Fruit fly (Drosophila melanogaster) whole organism, embryonic: ENCODE measurements around the gene CG42489.

Experiments used
- CG10959 ChIP-seq: fragments of 200-800 bp; sonication (Bioruptor generic); IDR thresholded peaks from 2 replicates; pipeline ENCODE4 v1.3.6; 2022; ENCODE audit warnings: missing biosample characterization, missing genetic modification characterization
- CG11398 ChIP-seq: fragments of 200-800 bp; sonication (Bioruptor generic); optimal IDR thresholded peaks from 2 replicates; lab custom pipeline; 2016; ENCODE audit warnings: missing biosample characterization, missing genetic modification characterization
- CG12071 ChIP-seq: fragments of 200-800 bp; sonication (Bioruptor generic); optimal IDR thresholded peaks from 3 replicates; lab custom pipeline; 2018; ENCODE audit warnings: missing biosample characterization, mild to moderate bottlenecking, missing genetic modification characterization
- CG13287 ChIP-seq: fragments of 200-800 bp; sonication (Bioruptor generic); IDR thresholded peaks from 2 replicates; pipeline ENCODE4 v1.3.6; 2022; ENCODE audit warnings: missing biosample characterization, missing genetic modification characterization; ENCODE audit not compliant: partially characterized antibody
- CG16779 ChIP-seq: fragments of 200-800 bp; sonication (Bioruptor generic); IDR thresholded peaks from 2 replicates; pipeline ENCODE4 v1.3.6; 2022; ENCODE audit warnings: missing biosample characterization, missing genetic modification characterization
- CG2120 ChIP-seq: fragments of 200-800 bp; sonication (Bioruptor generic); optimal IDR thresholded peaks from 3 replicates; lab custom pipeline; 2016; ENCODE audit warnings: missing biosample characterization, missing genetic modification characterization
- CG3065 ChIP-seq: fragments of 200-800 bp; sonication (Bioruptor generic); optimal IDR thresholded peaks from 2 replicates; lab custom pipeline; 2016; ENCODE audit warnings: missing biosample characterization, missing genetic modification characterization
- CG32767 ChIP-seq: fragments of 200-800 bp; sonication (Bioruptor generic); IDR thresholded peaks from 2 replicates; pipeline ENCODE4 v1.3.6; 2022; ENCODE audit warnings: missing biosample characterization, missing genetic modification characterization
- CG33213 ChIP-seq: fragments of 200-800 bp; sonication (Bioruptor generic); optimal IDR thresholded peaks from 3 replicates; lab custom pipeline; 2016; ENCODE audit warnings: missing biosample characterization, missing genetic modification characterization
- CG34422 ChIP-seq: fragments of 200-800 bp; sonication (Bioruptor generic); IDR thresholded peaks from 3 replicates; pipeline ENCODE4 v1.3.6; 2022; ENCODE audit warnings: missing biosample characterization, missing genetic modification characterization
- CG3847 ChIP-seq: fragments of 200-800 bp; sonication (Bioruptor generic); IDR thresholded peaks from 2 replicates; pipeline ENCODE4 v1.3.6; 2022; ENCODE audit warnings: missing biosample characterization, missing genetic modification characterization
- CG43689 ChIP-seq: fragments of 200-800 bp; sonication (Bioruptor generic); IDR thresholded peaks from 2 replicates; pipeline ENCODE4 v1.3.6; 2022; ENCODE audit warnings: missing biosample characterization, missing genetic modification characterization
- CG4404 ChIP-seq: fragments of 200-800 bp; sonication (Bioruptor generic); IDR thresholded peaks from 2 replicates; pipeline ENCODE4 v1.3.6; 2022; ENCODE audit warnings: missing biosample characterization, missing genetic modification characterization
- CG4730 ChIP-seq: fragments of 200-800 bp; sonication (Bioruptor generic); IDR thresholded peaks from 2 replicates; pipeline ENCODE4 v1.3.6; 2022; ENCODE audit warnings: missing biosample characterization, missing genetic modification characterization
- CG6791 ChIP-seq: fragments of 200-800 bp; sonication (Bioruptor generic); IDR thresholded peaks from 3 replicates; pipeline ENCODE4 v1.3.6; 2022; ENCODE audit warnings: missing biosample characterization, missing genetic modification characterization; ENCODE audit not compliant: partially characterized antibody
- CG9817 ChIP-seq: fragments of 200-800 bp; sonication (Bioruptor generic); optimal IDR thresholded peaks from 2 replicates; lab custom pipeline; 2018; ENCODE audit warnings: missing biosample characterization, mild to moderate bottlenecking, missing genetic modification characterization, moderate library complexity
- CrebB ChIP-seq: fragments of 200-800 bp; sonication (Bioruptor generic); optimal IDR thresholded peaks from 3 replicates; lab custom pipeline; 2018; ENCODE audit warnings: missing biosample characterization, mild to moderate bottlenecking, missing genetic modification characterization
- ERR ChIP-seq: fragments of 200-800 bp; sonication (Bioruptor generic); optimal IDR thresholded peaks from 2 replicates; lab custom pipeline; 2016; ENCODE audit warnings: missing biosample characterization, missing genetic modification characterization
- Elba2 ChIP-seq: fragments of 200-800 bp; sonication (Bioruptor generic); optimal IDR thresholded peaks from 3 replicates; lab custom pipeline; 2016; ENCODE audit warnings: missing biosample characterization, missing genetic modification characterization
- Ets65A ChIP-seq: fragments of 200-800 bp; sonication (Bioruptor generic); peaks from one replicate; lab custom pipeline; 2016; ENCODE audit warnings: missing biosample characterization, missing genetic modification characterization
- HLH54F ChIP-seq: fragments of 200-800 bp; sonication (Bioruptor generic); optimal IDR thresholded peaks from 3 replicates; lab custom pipeline; 2016; ENCODE audit warnings: missing biosample characterization, missing genetic modification characterization
- HmgZ ChIP-seq: fragments of 200-800 bp; sonication (Bioruptor generic); optimal IDR thresholded peaks from 2 replicates; lab custom pipeline; 2018; ENCODE audit warnings: missing biosample characterization, mild to moderate bottlenecking, missing genetic modification characterization
- Max ChIP-seq: fragments of 200-800 bp; sonication (Bioruptor generic); optimal IDR thresholded peaks from 2 replicates; lab custom pipeline; 2016; ENCODE audit warnings: missing biosample characterization, mild to moderate bottlenecking, missing genetic modification characterization
- Med ChIP-seq: fragments of 200-800 bp; sonication (Bioruptor generic); peaks from one replicate; lab custom pipeline; 2016; ENCODE audit warnings: missing biosample characterization, missing genetic modification characterization, mild to moderate bottlenecking, inconsistent platforms, moderate library complexity
- Trl ChIP-seq, 3 experiments: fragments of >200 bp in 2 of 3; fragments of 200-800 bp in 1 of 3; sonication (Bioruptor generic) in 1 of 3; optimal IDR thresholded peaks; 2 replicates in 1 of 3; 3 replicates in 2 of 3; lab custom pipeline; 2016 to 2017; ENCODE audit warnings: missing biosample characterization in 1 of 3, missing genetic modification characterization in 1 of 3
- amos ChIP-seq: fragments of 200-800 bp; sonication (Bioruptor generic); IDR thresholded peaks from 2 replicates; pipeline ENCODE4 v1.3.6; 2022; ENCODE audit warnings: missing biosample characterization, missing genetic modification characterization; ENCODE audit not compliant: partially characterized antibody
- ato ChIP-seq: fragments of 200-800 bp; sonication (Bioruptor generic); IDR thresholded peaks from 2 replicates; pipeline ENCODE4 v1.3.6; 2022; ENCODE audit warnings: missing biosample characterization, missing genetic modification characterization; ENCODE audit not compliant: partially characterized antibody
- bsh ChIP-seq, 2 experiments: fragments of 200-800 bp; sonication (Bioruptor generic); optimal IDR thresholded peaks; 2 replicates each; lab custom pipeline; 2017 to 2018; ENCODE audit warnings: mild to moderate bottlenecking in 2 of 2, missing biosample characterization in 2 of 2, missing genetic modification characterization in 2 of 2, moderate library complexity in 1 of 2
- chn ChIP-seq: fragments of 200-800 bp; sonication (Bioruptor generic); optimal IDR thresholded peaks from 2 replicates; lab custom pipeline; 2016; ENCODE audit warnings: missing biosample characterization, missing genetic modification characterization
- en ChIP-seq: fragments of 200-800 bp; sonication (Bioruptor generic); optimal IDR thresholded peaks from 2 replicates; lab custom pipeline; 2016; ENCODE audit warnings: missing biosample characterization, missing genetic modification characterization
- gsb ChIP-seq: fragments of 200-800 bp; sonication (Bioruptor generic); IDR thresholded peaks from 2 replicates; pipeline ENCODE4 v1.3.6; 2022; ENCODE audit warnings: missing biosample characterization, missing genetic modification characterization
- hkb ChIP-seq, 2 experiments: fragments of 200-800 bp in 1 of 2; fragments of >200 bp in 1 of 2; sonication (Bioruptor generic) in 1 of 2; IDR thresholded peaks in 1 of 2; optimal IDR thresholded peaks in 1 of 2; 2 replicates each; pipeline versions ENCODE4 v1.3.6 to Lab custom; 2017 to 2022; ENCODE audit warnings: missing biosample characterization in 1 of 2, missing genetic modification characterization in 1 of 2
- lab ChIP-seq: fragments of 200-800 bp; sonication (Bioruptor generic); optimal IDR thresholded peaks from 3 replicates; lab custom pipeline; 2017; ENCODE audit warnings: missing biosample characterization, missing genetic modification characterization, mild to moderate bottlenecking, moderate library complexity, missing genetic modification reagents
- lbe ChIP-seq: fragments of 200-800 bp; sonication (Bioruptor generic); optimal IDR thresholded peaks from 2 replicates; lab custom pipeline; 2016; ENCODE audit warnings: missing biosample characterization, mild to moderate bottlenecking, missing genetic modification characterization
- nom ChIP-seq: fragments of 200-800 bp; sonication (Bioruptor generic); optimal IDR thresholded peaks from 2 replicates; lab custom pipeline; 2017; ENCODE audit warnings: missing biosample characterization, missing genetic modification characterization, mild to moderate bottlenecking, moderate library complexity, missing genetic modification reagents
- org-1 ChIP-seq: fragments of 200-800 bp; sonication (Bioruptor generic); optimal IDR thresholded peaks from 2 replicates; lab custom pipeline; 2017; ENCODE audit warnings: missing biosample characterization, missing genetic modification characterization
- p53 ChIP-seq: fragments of 200-800 bp; sonication (Bioruptor generic); optimal IDR thresholded peaks from 2 replicates; lab custom pipeline; 2016; ENCODE audit warnings: missing biosample characterization, missing genetic modification characterization
- pb ChIP-seq: fragments of 200-800 bp; sonication (Bioruptor generic); optimal IDR thresholded peaks from 3 replicates; lab custom pipeline; 2016; ENCODE audit warnings: missing biosample characterization, missing genetic modification characterization
- sc ChIP-seq, 3 experiments: fragments of >200 bp in 2 of 3; fragments of 200-800 bp in 1 of 3; sonication (Bioruptor generic) in 1 of 3; optimal IDR thresholded peaks; 2 replicates in 2 of 3; 3 replicates in 1 of 3; lab custom pipeline; 2017; ENCODE audit warnings: mild to moderate bottlenecking in 1 of 3, missing biosample characterization in 1 of 3, missing genetic modification characterization in 1 of 3, missing genetic modification reagents in 1 of 3
- sens ChIP-seq: fragments of 200-800 bp; sonication (Bioruptor generic); peaks from one replicate; lab custom pipeline; 2016; ENCODE audit warnings: missing biosample characterization, missing genetic modification characterization
- seq ChIP-seq: fragments of 200-800 bp; sonication (Bioruptor generic); IDR thresholded peaks from 2 replicates; pipeline ENCODE4 v1.3.6; 2022; ENCODE audit warnings: missing biosample characterization, missing genetic modification characterization
- ssp ChIP-seq: fragments of 200-800 bp; sonication (Bioruptor generic); IDR thresholded peaks from 2 replicates; pipeline ENCODE4 v1.3.6; 2022; ENCODE audit warnings: missing biosample characterization, missing genetic modification characterization
- sug ChIP-seq: fragments of 200-800 bp; optimal IDR thresholded peaks from 2 replicates; lab custom pipeline; 2019; ENCODE audit warnings: missing biosample characterization, mild to moderate bottlenecking, missing genetic modification characterization, moderate library complexity
- tna ChIP-seq: fragments of 200-800 bp; sonication (Bioruptor generic); IDR thresholded peaks from 2 replicates; pipeline ENCODE4 v1.3.6; 2022; ENCODE audit warnings: missing biosample characterization, missing genetic modification characterization; ENCODE audit not compliant: partially characterized antibody
- unpg ChIP-seq: fragments of 200-800 bp; sonication (Bioruptor generic); optimal IDR thresholded peaks from 3 replicates; lab custom pipeline; 2018; ENCODE audit warnings: missing biosample characterization, mild to moderate bottlenecking, missing genetic modification characterization, moderate library complexity
- zfh2 ChIP-seq: fragments of 200-800 bp; sonication (Bioruptor generic); optimal IDR thresholded peaks from 2 replicates; lab custom pipeline; 2016; ENCODE audit warnings: missing biosample characterization, missing genetic modification characterization

The CG42489 gene

DNA sequence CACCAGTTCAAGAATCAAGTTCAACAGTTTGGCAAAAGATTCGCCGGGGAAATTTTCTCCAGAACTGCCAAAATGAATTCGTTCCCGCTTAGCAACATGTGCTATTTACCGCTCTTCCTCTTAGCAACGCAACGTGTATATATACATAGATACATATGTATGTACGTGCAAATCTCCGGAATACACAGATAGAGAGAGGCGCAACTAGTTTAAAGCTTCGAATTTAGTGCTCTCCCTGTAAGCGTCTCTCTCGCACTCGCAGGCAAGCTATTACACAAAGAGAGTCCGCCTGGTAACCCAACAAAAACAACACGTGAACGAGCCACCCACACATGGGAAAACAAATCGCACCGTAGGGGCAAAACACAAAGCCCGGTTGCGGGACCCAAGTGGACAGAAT lies 4.1 kb upstream of the CG42489 start (continued):
- TF ChIP-seq CG32767 (GFP tag; lab: Robert Waterston, UW) (0 out of 2 replicates have a peak, but pooled peaks have one; percentile 11), chn (GFP tag; lab: Kevin White, UChicago) (no peak), lab (GFP tag; lab: Kevin White, UChicago) (no peak), seq (GFP tag; lab: Robert Waterston, UW) (no peak), CG2120 (GFP tag; lab: Kevin White, UChicago) (no peak)

DNA sequence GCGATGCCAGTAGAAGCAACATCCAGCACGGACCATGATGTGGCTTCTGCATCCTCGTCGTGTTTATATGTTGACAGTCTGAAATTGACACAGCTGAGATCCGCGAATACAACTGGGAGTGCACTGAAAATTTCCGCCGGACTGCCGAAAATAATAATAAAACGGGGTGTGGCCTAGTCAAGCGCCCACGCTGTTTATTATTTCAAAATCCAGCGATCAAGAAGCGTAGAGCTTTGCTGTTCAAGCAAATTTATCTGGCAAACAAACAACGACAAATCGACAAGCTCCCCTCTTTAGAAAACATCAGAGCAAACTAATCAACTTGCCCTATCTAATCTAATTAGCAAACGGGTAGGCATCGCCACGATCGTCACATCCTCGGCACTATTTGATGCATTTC lies 508 bp downstream of the CG42489 start:
- no peak for TF ChIP-seq ato (GFP tag; lab: Robert Waterston, UW)
- TF ChIP-seq Med (GFP tag; lab: Kevin White, UChicago) = peak; percentile 75
- no peak for TF ChIP-seq hkb (optimal IDR thresholded peaks at IDR 0.05; lab: Kevin White, UChicago)
- no peak for TF ChIP-seq hkb (GFP tag; IDR thresholded peaks at IDR 0.05; lab: Robert Waterston, UW)
- TF ChIP-seq sens (GFP tag; lab: Kevin White, UChicago) = peak; percentile 53
- no peak for TF ChIP-seq CG12071 (GFP tag; lab: Kevin White, UChicago)
- TF ChIP-seq CG33213 (GFP tag; lab: Kevin White, UChicago) = no peak
- TF ChIP-seq gsb = 0 out of 2 replicates have a peak, but pooled peaks have one; percentile 29
- TF ChIP-seq Ets65A (GFP tag; lab: Kevin White, UChicago) = peak; percentile 71

DNA sequence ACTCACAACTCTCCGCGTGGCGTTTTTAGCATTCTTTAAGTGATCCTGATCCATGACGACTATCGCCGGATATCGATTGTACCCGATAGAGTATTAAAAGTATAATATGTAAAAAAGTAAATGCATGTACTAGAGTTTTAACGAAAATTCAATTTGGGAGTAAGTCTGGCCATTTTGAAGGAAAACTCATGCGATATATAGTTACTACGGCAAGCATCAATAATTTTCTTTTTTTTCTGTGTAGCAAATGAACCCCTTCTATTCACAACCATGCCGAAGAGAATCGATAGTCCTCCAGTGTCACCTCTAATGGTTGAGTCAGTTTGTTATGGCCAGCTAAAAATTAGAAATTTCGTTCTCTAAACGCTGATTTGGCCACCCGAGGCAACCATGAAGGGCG lies 1.8 kb downstream of the CG42489 start, which contains the start of the genes Sys1 and Dhod:
Gene Sys1 (plus strand): TSS at position 91 of the 400 bp plus-strand sequence.
Gene Dhod (minus strand): TSS at position 186 of the 400 bp plus-strand sequence.
- TF ChIP-seq CrebB = no peak
- TF ChIP-seq unpg (GFP tag; lab: Kevin White, UChicago) = peak; percentile 40
- TF ChIP-seq CG9817 (tag; lab: Kevin White, UChicago) = peak; percentile 56
- TF ChIP-seq nom (GFP tag; lab: Kevin White, UChicago) = peak; percentile 12
- peak; percentile 58 for TF ChIP-seq ssp (GFP tag; lab: Robert Waterston, UW)
- TF ChIP-seq Elba2 (GFP tag; lab: Kevin White, UChicago) = no peak
- peak in 1 of 2 experiments; percentile 53 for TF ChIP-seq bsh (GFP tag; optimal IDR thresholded peaks at IDR 0.05; lab: Kevin White, UChicago)
- peak; percentile 74 for TF ChIP-seq HLH54F
- TF ChIP-seq CG34422 = peak; percentile 85; the same call in 2 of the 3 replicates
- TF ChIP-seq sug = peak; percentile 68
- TF ChIP-seq org-1 = no peak
- TF ChIP-seq CG11398 (GFP tag; lab: Kevin White, UChicago) = peak; percentile 43
- no peak for TF ChIP-seq en (GFP tag; lab: Kevin White, UChicago)
- peak; percentile 90 for TF ChIP-seq CG13287
- no peak for TF ChIP-seq p53
- peak; percentile 76 for TF ChIP-seq HmgZ (tag; lab: Kevin White, UChicago)
- peak; percentile 20; the same call in 1 of the 2 replicates for TF ChIP-seq CG43689
- no peak for TF ChIP-seq CG10959
- peak; percentile 72 for TF ChIP-seq lbe (GFP tag; lab: Kevin White, UChicago)
- TF ChIP-seq CG3847 (GFP tag; lab: Robert Waterston, UW) = peak; percentile 63
- TF ChIP-seq Trl (optimal IDR thresholded peaks at IDR 0.05; lab: Kevin White, UChicago) = no peak
- peak; percentile 70 for TF ChIP-seq Trl (GFP tag; optimal IDR thresholded peaks at IDR 0.05; lab: Kevin White, UChicago)
- peak; percentile 85 for TF ChIP-seq zfh2 (GFP tag; lab: Kevin White, UChicago)
- no peak for TF ChIP-seq CG3065 (GFP tag; lab: Kevin White, UChicago)
- TF ChIP-seq tna (GFP tag; lab: Robert Waterston, UW) = peak; percentile 62; the same call in 1 of the 2 replicates
- peak; percentile 69 for TF ChIP-seq Max (GFP tag; lab: Kevin White, UChicago)
- TF ChIP-seq CG16779 (GFP tag; lab: Robert Waterston, UW) = no peak
- peak; percentile 78 for TF ChIP-seq amos
- peak; percentile 45; the same call in 1 of the 2 replicates for TF ChIP-seq CG4404 (GFP tag; lab: Robert Waterston, UW)
- no peak for TF ChIP-seq sc (optimal IDR thresholded peaks at IDR 0.05; lab: Kevin White, UChicago)
- no peak for TF ChIP-seq sc (GFP tag; optimal IDR thresholded peaks at IDR 0.05; lab: Kevin White, UChicago)
- TF ChIP-seq pb (GFP tag; lab: Kevin White, UChicago) = peak; percentile 25
- TF ChIP-seq CG6791 (GFP tag; lab: Robert Waterston, UW) = peak; percentile 72; the same call in 2 of the 3 replicates
- peak; percentile 59 for TF ChIP-seq ERR
- peak; percentile 53 for TF ChIP-seq CG4730 (GFP tag; lab: Robert Waterston, UW)
